Worm (Caenorhabditis elegans) whole organism, young adult: ENCODE data around the gene rmd-2.

ENCODE experiments used
- C06A6.2 ChIP-seq: fragments of 200-800 bp; sonication (Bioruptor generic); conservative IDR thresholded peaks from 2 replicates; pipeline ENCODE4 v1.3.6; 2022; ENCODE audit warnings: missing genetic modification characterization, missing compliant biosample characterization
- Y79H2A.3 ChIP-seq: fragments of 200-800 bp; sonication (Bioruptor generic); conservative IDR thresholded peaks from 2 replicates; pipeline ENCODE4 v1.3.6; 2022; ENCODE audit warnings: missing genetic modification reagents, missing genetic modification characterization, missing compliant biosample characterization
- ama-1 ChIP-seq, 3 experiments: fragments of 150-350 bp in 1 of 3; sonication (generic microtip) in 2 of 3; optimal IDR thresholded peaks; 2 replicates each; lab custom pipeline; 2014 to 2018; ENCODE audit warnings: missing biosample characterization in 2 of 3, missing genetic modification characterization in 2 of 3, missing genetic modification reagents in 2 of 3
- aptf-3 ChIP-seq: fragments of 200-800 bp; sonication (Bioruptor generic); IDR thresholded peaks from 2 replicates; pipeline ENCODE4 v1.3.6; 2022; ENCODE audit warnings: missing genetic modification characterization, missing compliant biosample characterization
- ceh-27 ChIP-seq: fragments of 200-800 bp; sonication (Bioruptor generic); optimal IDR thresholded peaks from 2 replicates; lab custom pipeline; 2018; ENCODE audit warnings: mild to moderate bottlenecking, missing genetic modification characterization, moderate library complexity, missing compliant biosample characterization
- ceh-58 ChIP-seq: fragments of 200-800 bp; sonication (Bioruptor generic); IDR thresholded peaks from 2 replicates; pipeline ENCODE4 v1.3.6; 2022; ENCODE audit warnings: missing genetic modification characterization, missing compliant biosample characterization
- madf-3 ChIP-seq: fragments of 200-800 bp; sonication (Bioruptor generic); IDR thresholded peaks from 2 replicates; pipeline ENCODE4 v1.3.6; 2022; ENCODE audit warnings: missing genetic modification reagents, missing genetic modification characterization, missing compliant biosample characterization
- pbrm-1 ChIP-seq: fragments of 200-800 bp; sonication (Bioruptor generic); IDR thresholded peaks from 2 replicates; pipeline ENCODE4 v1.3.6; 2022; ENCODE audit warnings: missing genetic modification reagents, missing genetic modification characterization, missing compliant biosample characterization
- pha-4 ChIP-seq: fragments of 150-350 bp; sonication (generic microtip); optimal IDR thresholded peaks from 2 replicates; lab custom pipeline; 2014; ENCODE audit warnings: missing biosample characterization, missing genetic modification reagents, missing genetic modification characterization
- rpc-1 ChIP-seq, 2 experiments: fragments of 150-350 bp in 1 of 2; sonication (generic microtip) in 1 of 2; optimal IDR thresholded peaks; 2 replicates each; lab custom pipeline; 2014 to 2018; ENCODE audit warnings: missing biosample characterization in 1 of 2, missing genetic modification characterization in 1 of 2, missing genetic modification reagents in 1 of 2, missing genotype in 1 of 2
- snpc-4 ChIP-seq, 5 experiments: fragments of 150-350 bp in 1 of 5; sonication (generic microtip) in 4 of 5; optimal IDR thresholded peaks; 2 replicates each; lab custom pipeline; 2014 to 2018; ENCODE audit warnings: missing genetic modification characterization in 5 of 5, missing biosample characterization in 3 of 5, antibody characterized with exemption in 2 of 5, mild to moderate bottlenecking in 2 of 5, missing compliant biosample characterization in 2 of 5, missing genotype in 2 of 5, moderate library complexity in 2 of 5, missing genetic modification reagents in 1 of 5
- tbx-9 ChIP-seq: sonication (generic microtip); optimal IDR thresholded peaks from 2 replicates; lab custom pipeline; 2016; ENCODE audit warnings: borderline replicate concordance, missing genetic modification characterization, inconsistent platforms, missing compliant biosample characterization

ce11 chrV:10023062-10023536 is 37.0 kb upstream of the rmd-2 start:
- no peak for TF ChIP-seq aptf-3
- no peak for TF ChIP-seq ama-1 (optimal IDR thresholded peaks at IDR 0.05; lab: Kevin White, UChicago)
- peak; percentile 33 to 73 for TF ChIP-seq ama-1 (GFP tag; optimal IDR thresholded peaks at IDR 0.05; lab: Kevin White, UChicago)
- no peak for TF ChIP-seq ceh-58
- TF ChIP-seq madf-3 (GFP tag; lab: Robert Waterston, UW) = no peak
- no peak for TF ChIP-seq C06A6.2
- TF ChIP-seq rpc-1 (optimal IDR thresholded peaks at IDR 0.05; lab: Kevin White, UChicago) = no peak
- peak; percentile 12 for TF ChIP-seq rpc-1 (tag; optimal IDR thresholded peaks at IDR 0.05; lab: Kevin White, UChicago)
- 0 out of 2 replicates have a peak, but pooled peaks have one; percentile 17 for TF ChIP-seq pbrm-1
- no peak for TF ChIP-seq pha-4
- peak; percentile 70 for TF ChIP-seq snpc-4 (GFP tag; optimal IDR thresholded peaks at IDR 0.05; lab: Kevin White, UChicago)
- TF ChIP-seq snpc-4 (tag; optimal IDR thresholded peaks at IDR 0.05; lab: Kevin White, UChicago) = peak in 3 of 4 experiments; percentile 17 to 69 (median 41)
- no peak for TF ChIP-seq tbx-9
- no peak for TF ChIP-seq ceh-27 (GFP tag; lab: Kevin White, UChicago)
- peak; percentile 98 for TF ChIP-seq Y79H2A.3 (GFP tag; lab: Robert Waterston, UW)
